Fruit fly (Drosophila melanogaster) whole organism, prepupa: ENCODE data around the gene CG31683.
A peak's percentile ranks its signal among the peaks of the same experiment; 100 is the strongest.

ENCODE experiments used
- CG10669 ChIP-seq: fragments of 200-800 bp; sonication (Bioruptor generic); optimal IDR thresholded peaks from 3 replicates; lab custom pipeline; 2018; ENCODE audit warnings: missing biosample characterization, mild to moderate bottlenecking, missing genetic modification characterization, moderate library complexity
- CG11294 ChIP-seq: fragments of 200-800 bp; sonication (Bioruptor generic); IDR thresholded peaks from 2 replicates; pipeline ENCODE4 v1.3.6; 2022; ENCODE audit warnings: missing biosample characterization, missing genetic modification characterization
- CG11902 ChIP-seq: fragments of 200-800 bp; sonication (Bioruptor generic); optimal IDR thresholded peaks from 3 replicates; lab custom pipeline; 2016; ENCODE audit warnings: missing biosample characterization, missing genetic modification characterization
- CG3032 ChIP-seq: fragments of 200-800 bp; optimal IDR thresholded peaks from 2 replicates; lab custom pipeline; 2019; ENCODE audit warnings: missing biosample characterization, mild to moderate bottlenecking, missing genetic modification characterization, moderate library complexity
- CG31627 ChIP-seq: fragments of 200-800 bp; sonication (Bioruptor generic); optimal IDR thresholded peaks from 3 replicates; lab custom pipeline; 2016; ENCODE audit warnings: missing biosample characterization, missing genetic modification characterization
- CG34406 ChIP-seq: fragments of 200-800 bp; sonication (Bioruptor generic); optimal IDR thresholded peaks from 3 replicates; lab custom pipeline; 2016; ENCODE audit warnings: missing biosample characterization, missing genetic modification characterization
- CG3919 ChIP-seq: fragments of 200-800 bp; sonication (Bioruptor generic); optimal IDR thresholded peaks from 3 replicates; lab custom pipeline; 2016; ENCODE audit warnings: missing biosample characterization, missing genetic modification characterization
- CG6163 ChIP-seq: fragments of 200-800 bp; sonication (Bioruptor generic); IDR thresholded peaks from 3 replicates; pipeline ENCODE4 v1.3.6; 2022; ENCODE audit warnings: missing biosample characterization, missing genetic modification characterization
- CG6808 ChIP-seq: fragments of 200-800 bp; sonication (Bioruptor generic); optimal IDR thresholded peaks from 3 replicates; lab custom pipeline; 2017; ENCODE audit warnings: missing biosample characterization, missing genetic modification characterization, mild to moderate bottlenecking, moderate library complexity, missing genetic modification reagents
- CG6854 ChIP-seq: fragments of 200-800 bp; sonication (Bioruptor generic); optimal IDR thresholded peaks from 2 replicates; lab custom pipeline; 2017; ENCODE audit warnings: missing biosample characterization, mild to moderate bottlenecking, missing genetic modification characterization
- CG8119 ChIP-seq: fragments of 200-800 bp; sonication (Bioruptor generic); IDR thresholded peaks from 3 replicates; pipeline ENCODE4 v1.3.6; 2022; ENCODE audit warnings: missing biosample characterization, missing genetic modification characterization
- CG8319 ChIP-seq: fragments of 200-800 bp; sonication (Bioruptor generic); optimal IDR thresholded peaks from 3 replicates; lab custom pipeline; 2016; ENCODE audit warnings: missing biosample characterization, missing genetic modification characterization
- CG8632 ChIP-seq: fragments of 200-800 bp; sonication (Bioruptor generic); optimal IDR thresholded peaks from 3 replicates; lab custom pipeline; 2016; ENCODE audit warnings: missing biosample characterization, missing genetic modification characterization
- Eip78C ChIP-seq: fragments of 200-800 bp; sonication (Bioruptor generic); peaks from one replicate; lab custom pipeline; 2016; ENCODE audit warnings: missing biosample characterization, missing genetic modification characterization
- Ets96B ChIP-seq: fragments of 200-800 bp; optimal IDR thresholded peaks from 2 replicates; lab custom pipeline; 2019; ENCODE audit warnings: missing biosample characterization, mild to moderate bottlenecking, missing genetic modification characterization, moderate library complexity
- Gug ChIP-seq: fragments of 200-800 bp; sonication (Bioruptor generic); IDR thresholded peaks from 2 replicates; pipeline ENCODE4 v1.3.6; 2022; ENCODE audit warnings: missing biosample characterization, missing genetic modification characterization
- Hr38 ChIP-seq: sonication (Bioruptor generic); optimal IDR thresholded peaks from 2 replicates; lab custom pipeline; 2016; ENCODE audit warnings: missing biosample characterization, missing genetic modification characterization
- Hr39 ChIP-seq: fragments of 200-800 bp; sonication (Bioruptor generic); optimal IDR thresholded peaks from 2 replicates; lab custom pipeline; 2016; ENCODE audit warnings: missing biosample characterization, missing genetic modification characterization
- Lpt ChIP-seq: fragments of 200-800 bp; sonication (Bioruptor generic); optimal IDR thresholded peaks from 3 replicates; lab custom pipeline; 2016; ENCODE audit warnings: missing biosample characterization, missing genetic modification characterization
- Met ChIP-seq: fragments of 200-800 bp; sonication (Bioruptor generic); optimal IDR thresholded peaks from 3 replicates; lab custom pipeline; 2016; ENCODE audit warnings: missing biosample characterization, missing genetic modification characterization
- OdsH ChIP-seq: fragments of 200-800 bp; sonication (Bioruptor generic); optimal IDR thresholded peaks from 3 replicates; lab custom pipeline; 2016; ENCODE audit warnings: missing biosample characterization, missing genetic modification characterization
- Sox102F ChIP-seq: fragments of 200-800 bp; sonication (Bioruptor generic); optimal IDR thresholded peaks from 2 replicates; lab custom pipeline; 2016; ENCODE audit warnings: missing biosample characterization, mild to moderate bottlenecking, missing genetic modification characterization
- Sox14 ChIP-seq: fragments of 200-800 bp; sonication (Bioruptor generic); optimal IDR thresholded peaks from 3 replicates; lab custom pipeline; 2016; ENCODE audit warnings: missing biosample characterization, missing genetic modification characterization
- Sox15 ChIP-seq: fragments of 200-800 bp; sonication (Bioruptor generic); optimal IDR thresholded peaks from 3 replicates; lab custom pipeline; 2016; ENCODE audit warnings: missing biosample characterization, missing genetic modification characterization
- achi ChIP-seq: fragments of 200-800 bp; sonication (Bioruptor generic); optimal IDR thresholded peaks from 3 replicates; lab custom pipeline; 2016; ENCODE audit warnings: missing biosample characterization, missing genetic modification characterization
- acj6 ChIP-seq: fragments of 200-800 bp; sonication (Bioruptor generic); optimal IDR thresholded peaks from 3 replicates; lab custom pipeline; 2016; ENCODE audit warnings: missing biosample characterization, missing genetic modification characterization
- cyc ChIP-seq: fragments of 200-800 bp; sonication (Bioruptor generic); optimal IDR thresholded peaks from 3 replicates; lab custom pipeline; 2016; ENCODE audit warnings: missing biosample characterization, missing genetic modification characterization
- dac ChIP-seq: fragments of 200-800 bp; sonication (Bioruptor generic); optimal IDR thresholded peaks from 2 replicates; lab custom pipeline; 2017; ENCODE audit warnings: missing biosample characterization, mild to moderate bottlenecking, missing genetic modification characterization
- dsx ChIP-seq: fragments of 200-800 bp; optimal IDR thresholded peaks from 3 replicates; lab custom pipeline; 2019; ENCODE audit warnings: missing biosample characterization, mild to moderate bottlenecking, missing genetic modification characterization, moderate library complexity; ENCODE audit not compliant: poor library complexity, severe bottlenecking
- eg ChIP-seq: fragments of 200-800 bp; sonication (Bioruptor generic); IDR thresholded peaks from 3 replicates; pipeline ENCODE4 v1.3.6; 2022; ENCODE audit warnings: missing biosample characterization, missing genetic modification characterization
- esn ChIP-seq: fragments of 200-800 bp; sonication (Bioruptor generic); optimal IDR thresholded peaks from 2 replicates; lab custom pipeline; 2016; ENCODE audit warnings: missing biosample characterization, mild to moderate bottlenecking, missing genetic modification characterization, moderate library complexity
- fd85E ChIP-seq: fragments of 200-800 bp; sonication (Bioruptor generic); optimal IDR thresholded peaks from 3 replicates; lab custom pipeline; 2016; ENCODE audit warnings: missing biosample characterization, missing genetic modification characterization
- fkh ChIP-seq: fragments of 200-800 bp; sonication (Bioruptor generic); optimal IDR thresholded peaks from 3 replicates; lab custom pipeline; 2017; ENCODE audit warnings: missing biosample characterization, mild to moderate bottlenecking, missing genetic modification characterization, moderate library complexity
- lz ChIP-seq: fragments of 200-800 bp; sonication (Bioruptor generic); optimal IDR thresholded peaks from 3 replicates; lab custom pipeline; 2016; ENCODE audit warnings: missing biosample characterization, missing genetic modification characterization
- net ChIP-seq: fragments of 200-800 bp; sonication (Bioruptor generic); optimal IDR thresholded peaks from 3 replicates; lab custom pipeline; 2016; ENCODE audit warnings: missing biosample characterization, missing genetic modification characterization
- pdm3 ChIP-seq: fragments of 200-800 bp; sonication (Bioruptor generic); optimal IDR thresholded peaks from 3 replicates; lab custom pipeline; 2016; ENCODE audit warnings: missing biosample characterization, missing genetic modification characterization
- salr ChIP-seq, 2 experiments: fragments of 200-800 bp; sonication (Bioruptor generic); optimal IDR thresholded peaks; 3 replicates each; lab custom pipeline; 2016 to 2018; ENCODE audit warnings: missing biosample characterization in 2 of 2, missing genetic modification characterization in 2 of 2, mild to moderate bottlenecking in 1 of 2
- spab ChIP-seq: fragments of 200-800 bp; sonication (Bioruptor generic); optimal IDR thresholded peaks from 2 replicates; lab custom pipeline; 2017; ENCODE audit warnings: missing biosample characterization, mild to moderate bottlenecking, missing genetic modification characterization, missing genetic modification reagents
- ss ChIP-seq, 2 experiments: fragments of 200-800 bp; sonication (Bioruptor generic); optimal IDR thresholded peaks; 2 replicates in 1 of 2; 3 replicates in 1 of 2; lab custom pipeline; 2017 to 2018; ENCODE audit warnings: mild to moderate bottlenecking in 2 of 2, missing biosample characterization in 2 of 2, missing genetic modification characterization in 2 of 2, moderate library complexity in 1 of 2
- svp ChIP-seq: fragments of 200-800 bp; sonication (Bioruptor generic); peaks from one replicate; lab custom pipeline; 2016; ENCODE audit warnings: missing biosample characterization, missing genetic modification characterization
- vri ChIP-seq: fragments of 200-800 bp; sonication (Bioruptor generic); optimal IDR thresholded peaks from 3 replicates; lab custom pipeline; 2016; ENCODE audit warnings: missing biosample characterization, mild to moderate bottlenecking, missing genetic modification characterization

Gene CG31683

DNA sequence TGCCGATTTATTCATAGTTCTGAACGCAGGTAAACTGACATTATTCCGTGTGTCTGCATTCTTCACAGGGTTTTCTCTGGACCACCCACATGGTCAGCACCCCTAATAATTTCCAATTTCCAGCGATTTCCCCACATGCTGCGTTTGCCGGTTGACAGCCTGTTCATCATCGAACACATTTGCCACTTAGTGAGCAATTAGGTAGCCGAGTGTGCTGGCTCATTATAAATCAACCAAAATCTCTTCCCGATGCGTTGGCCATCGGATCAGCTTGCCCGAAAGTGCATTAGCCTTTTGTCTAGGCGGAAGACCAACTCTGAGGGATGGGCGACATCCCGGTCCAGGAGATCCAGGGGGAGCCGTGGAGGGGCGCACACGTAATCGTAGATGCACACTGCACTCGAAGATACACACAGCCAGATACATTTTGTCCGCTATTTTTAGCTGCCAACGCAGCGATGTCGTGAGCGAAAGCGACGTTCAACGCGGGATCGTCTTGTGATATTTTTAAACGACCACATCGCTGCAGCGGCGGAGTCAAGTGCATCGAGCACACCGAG, 27.0 kb upstream of the CG31683 start:
- 0 out of 3 replicates have a peak, but pooled peaks have one; percentile 18 for TF ChIP-seq CG6163
- peak; percentile 20 for TF ChIP-seq CG3919 (GFP tag; lab: Kevin White, UChicago)
- TF ChIP-seq Lpt (GFP tag; lab: Kevin White, UChicago): peak; percentile 56
- TF ChIP-seq achi (GFP tag; lab: Kevin White, UChicago): no peak
- no peak for TF ChIP-seq CG11902 (GFP tag; lab: Kevin White, UChicago)
- TF ChIP-seq net (GFP tag; lab: Kevin White, UChicago): no peak
- no peak for TF ChIP-seq CG34406 (GFP tag; lab: Kevin White, UChicago)
- peak; percentile 17 for TF ChIP-seq Eip78C (GFP tag; lab: Kevin White, UChicago)
- TF ChIP-seq, all 60 proteins: peak for 4

DNA sequence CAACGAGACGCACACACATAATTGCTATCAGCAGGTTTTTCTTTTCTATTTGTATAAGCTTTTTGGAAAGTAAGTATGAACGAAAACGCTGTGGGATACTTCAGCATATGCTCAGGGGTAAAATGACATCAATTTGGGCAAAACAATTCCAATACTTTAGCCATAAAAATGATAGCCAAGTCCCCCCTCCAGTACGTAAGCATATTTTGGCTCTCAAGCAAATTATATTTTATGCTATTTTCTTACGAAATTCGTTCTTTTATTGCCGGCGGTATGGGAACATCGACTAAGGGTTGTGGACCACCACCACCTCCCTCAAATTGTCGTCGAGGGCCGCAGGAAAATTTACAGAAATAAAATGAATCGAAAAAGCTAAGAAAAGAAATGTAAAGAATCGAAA, 23.5 kb upstream of the CG31683 start, which contains the start of gene CG43233:
Gene CG43233 (minus strand): TSS at position 101 of the 400 bp plus-strand sequence.
- TF ChIP-seq svp: no peak
- no peak for TF ChIP-seq vri (GFP tag; lab: Kevin White, UChicago)
- TF ChIP-seq Lpt (GFP tag; lab: Kevin White, UChicago): no peak
- TF ChIP-seq fkh (GFP tag; lab: Kevin White, UChicago): no peak
- TF ChIP-seq, all 60 proteins: peak for 0

DNA sequence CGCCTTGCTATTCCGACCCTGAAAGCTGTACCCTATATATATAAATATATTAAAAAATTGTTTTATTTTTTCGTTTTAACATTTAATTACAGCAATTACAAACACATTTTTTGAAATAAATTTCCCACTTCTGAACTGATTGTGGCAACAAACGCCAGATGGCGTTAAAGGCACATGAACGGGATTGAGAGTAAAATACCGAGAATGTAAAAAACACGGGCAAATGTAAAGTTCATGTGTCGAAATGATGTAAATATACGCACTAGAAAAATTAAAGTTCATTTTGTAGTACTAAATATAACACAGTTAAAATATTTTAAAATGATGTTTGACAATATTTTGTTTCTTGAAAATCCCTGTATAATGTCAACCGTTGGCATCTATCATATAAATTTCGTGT, 14.6 kb upstream of the CG31683 start:
- TF ChIP-seq cyc (peak; percentile 1), achi (GFP tag; lab: Kevin White, UChicago) (no peak), Eip78C (GFP tag; lab: Kevin White, UChicago) (peak; percentile 52), svp (peak; percentile 52), Sox102F (GFP tag; lab: Kevin White, UChicago) (peak; percentile 8), Hr39 (GFP tag; lab: Kevin White, UChicago) (peak; percentile 12), CG3919 (GFP tag; lab: Kevin White, UChicago) (peak; percentile 28), Sox15 (no peak), OdsH (GFP tag; lab: Kevin White, UChicago) (peak; percentile 19), Met (peak; percentile 1), acj6 (peak; percentile 15), dac (GFP tag; lab: Kevin White, UChicago) (peak; percentile 15), ss (GFP tag; optimal IDR thresholded peaks at IDR 0.05; lab: Kevin White, UChicago) (no peak)

DNA sequence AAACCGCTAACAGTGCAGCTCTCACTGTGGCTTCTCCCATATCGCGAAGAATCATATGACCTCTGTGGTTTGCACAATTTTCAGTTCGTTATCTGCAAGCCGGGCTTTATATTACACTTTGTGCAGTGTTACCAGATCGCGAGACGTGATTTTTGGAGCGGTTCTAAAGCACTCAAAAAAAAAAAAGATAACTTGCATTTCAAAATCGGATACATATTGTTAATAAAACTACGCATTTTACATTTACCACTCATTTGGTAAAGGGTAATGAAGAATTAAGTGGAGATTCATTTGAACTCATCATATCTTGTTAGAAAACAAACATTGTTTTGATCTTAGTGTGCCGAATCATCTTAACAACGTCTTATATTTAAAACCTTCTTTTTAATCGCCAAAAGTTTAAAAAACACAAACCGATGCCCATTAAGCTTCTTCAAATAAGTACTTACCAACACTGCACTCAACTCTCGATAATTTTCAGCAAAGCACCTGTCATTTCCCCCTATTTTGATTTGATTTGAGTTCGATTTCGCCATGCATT, 13.6 kb upstream of the CG31683 start, which contains the start of gene CG2493:
Gene CG2493 (minus strand): TSS at position 129 of the 541 bp plus-strand sequence.
- peak; percentile 5 for TF ChIP-seq vri (GFP tag; lab: Kevin White, UChicago)
- TF ChIP-seq pdm3 (GFP tag; lab: Kevin White, UChicago): no peak
- no peak for TF ChIP-seq CG6854 (GFP tag; lab: Kevin White, UChicago)
- TF ChIP-seq dac (GFP tag; lab: Kevin White, UChicago): no peak
- TF ChIP-seq spab: peak; percentile 34
- TF ChIP-seq CG10669: peak; percentile 60
- peak; percentile 43 for TF ChIP-seq CG8319
- TF ChIP-seq ss (GFP tag; optimal IDR thresholded peaks at IDR 0.05; lab: Kevin White, UChicago): no peak
- TF ChIP-seq salr (GFP tag; optimal IDR thresholded peaks at IDR 0.05; lab: Kevin White, UChicago): no peak
- TF ChIP-seq Hr38 (GFP tag; lab: Kevin White, UChicago): no peak
- TF ChIP-seq lz (GFP tag; lab: Kevin White, UChicago): peak; percentile 24
- no peak for TF ChIP-seq Lpt (GFP tag; lab: Kevin White, UChicago)
- TF ChIP-seq fd85E (GFP tag; lab: Kevin White, UChicago): no peak
- TF ChIP-seq eg: peak; percentile 57; the same call in 2 of the 3 replicates
- peak; percentile 12 for TF ChIP-seq dsx (GFP tag; lab: Kevin White, UChicago)
- peak; percentile 1 for TF ChIP-seq acj6
- TF ChIP-seq esn: peak; percentile 52
- TF ChIP-seq achi (GFP tag; lab: Kevin White, UChicago): peak; percentile 10
- peak; percentile 34 for TF ChIP-seq Ets96B (tag; lab: Kevin White, UChicago)
- peak; percentile 3 for TF ChIP-seq Met
- TF ChIP-seq CG6808: peak; percentile 45
- TF ChIP-seq Sox14: peak; percentile 23
- no peak for TF ChIP-seq CG34406 (GFP tag; lab: Kevin White, UChicago)
- peak; percentile 26; the same call in 2 of the 3 replicates for TF ChIP-seq CG6163
- TF ChIP-seq CG11902 (GFP tag; lab: Kevin White, UChicago): no peak
- no peak for TF ChIP-seq CG8119
- TF ChIP-seq Hr39 (GFP tag; lab: Kevin White, UChicago): peak; percentile 20
- no peak for TF ChIP-seq Sox102F (GFP tag; lab: Kevin White, UChicago)
- no peak for TF ChIP-seq Sox15
- peak; percentile 22 for TF ChIP-seq CG31627 (GFP tag; lab: Kevin White, UChicago)
- peak; percentile 54; the same call in 1 of the 2 replicates for TF ChIP-seq Gug (GFP tag; lab: Robert Waterston, UW)
- TF ChIP-seq CG8632 (GFP tag; lab: Kevin White, UChicago): no peak
- peak; percentile 66 for TF ChIP-seq CG3032 (tag; lab: Kevin White, UChicago)
- no peak for TF ChIP-seq net (GFP tag; lab: Kevin White, UChicago)
- peak; percentile 23; the same call in 1 of the 2 replicates for TF ChIP-seq CG11294 (GFP tag; lab: Robert Waterston, UW)
- TF ChIP-seq cyc: peak; percentile 45
